Fruit fly (Drosophila melanogaster): ENCODE data around the gene CG9813.

DNA sequence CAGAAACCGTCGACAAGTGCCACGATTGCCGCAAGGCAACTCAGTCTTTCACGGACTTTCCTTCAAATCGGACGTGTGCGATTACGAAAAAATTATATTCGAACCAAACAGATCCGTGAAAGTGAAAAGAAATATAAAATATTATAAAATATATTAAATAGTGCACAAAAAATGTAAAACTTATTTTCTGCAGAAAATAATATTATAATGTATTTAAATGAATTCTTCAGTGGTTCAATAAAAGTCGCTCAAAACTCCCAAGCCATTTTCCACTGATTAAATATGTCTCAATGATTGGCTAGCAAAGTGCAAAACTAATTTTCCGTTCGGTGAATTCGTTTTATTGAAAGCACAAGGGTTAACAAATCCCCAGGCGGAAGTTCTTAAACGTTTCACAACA is 41.5 kb downstream of the CG9813 start, which contains the start of gene PK2-R1:
- TF ChIP-seq h (optimal IDR thresholded peaks at IDR 0.05) (no peak), ttk (optimal IDR thresholded peaks at IDR 0.05) (no peak), psq (optimal IDR thresholded peaks at IDR 0.05) (no peak), Sin3A (optimal IDR thresholded peaks at IDR 0.05) (no peak)
